Fruit fly (Drosophila melanogaster) whole organism, embryonic: ENCODE data around the gene CG34462.

Experiments
- Blimp-1 ChIP-seq: fragments of 200-800 bp; sonication (Bioruptor generic); optimal IDR thresholded peaks from 3 replicates; lab custom pipeline; 2018; ENCODE audit warnings: missing biosample characterization, missing genetic modification characterization, mild to moderate bottlenecking, moderate library complexity, missing genetic modification reagents
- C15 ChIP-seq: fragments of 200-800 bp; sonication (Bioruptor generic); IDR thresholded peaks from 3 replicates; pipeline ENCODE4 v1.3.6; 2022; ENCODE audit warnings: missing biosample characterization, missing genetic modification characterization
- CG10267 ChIP-seq: fragments of 200-800 bp; sonication (Bioruptor generic); optimal IDR thresholded peaks from 2 replicates; lab custom pipeline; 2018; ENCODE audit warnings: missing biosample characterization, mild to moderate bottlenecking, missing genetic modification characterization, moderate library complexity
- CG12391 ChIP-seq: fragments of 200-800 bp; sonication (Bioruptor generic); optimal IDR thresholded peaks from 3 replicates; lab custom pipeline; 2018; ENCODE audit warnings: missing biosample characterization, mild to moderate bottlenecking, missing genetic modification characterization, moderate library complexity
- CG12659 ChIP-seq: fragments of 200-800 bp; sonication (Bioruptor generic); optimal IDR thresholded peaks from 3 replicates; lab custom pipeline; 2017; ENCODE audit warnings: mild to moderate bottlenecking, missing biosample characterization, missing genetic modification reagents, missing genetic modification characterization
- CG14710 ChIP-seq: fragments of 200-800 bp; sonication (Bioruptor generic); optimal IDR thresholded peaks from 3 replicates; lab custom pipeline; 2019; ENCODE audit warnings: missing biosample characterization, mild to moderate bottlenecking, missing genetic modification characterization, moderate library complexity
- CG14860 ChIP-seq: fragments of 200-800 bp; sonication (Bioruptor generic); IDR thresholded peaks from 3 replicates; pipeline ENCODE4 v1.3.6; 2022; ENCODE audit warnings: missing biosample characterization, missing genetic modification characterization; ENCODE audit not compliant: partially characterized antibody
- CG17829 ChIP-seq: fragments of 200-800 bp; optimal IDR thresholded peaks from 2 replicates; lab custom pipeline; 2019; ENCODE audit warnings: missing biosample characterization, mild to moderate bottlenecking, missing genetic modification characterization, moderate library complexity
- CG3065 ChIP-seq: fragments of 200-800 bp; sonication (Bioruptor generic); optimal IDR thresholded peaks from 2 replicates; lab custom pipeline; 2016; ENCODE audit warnings: missing biosample characterization, missing genetic modification characterization
- CG31441 ChIP-seq: fragments of 200-800 bp; sonication (Bioruptor generic); IDR thresholded peaks from 2 replicates; pipeline ENCODE4 v1.3.6; 2022; ENCODE audit warnings: missing biosample characterization, missing genetic modification characterization
- CG34224 ChIP-seq: fragments of 200-800 bp; sonication (Bioruptor generic); IDR thresholded peaks from 3 replicates; pipeline ENCODE4 v1.3.6; 2022; ENCODE audit warnings: missing biosample characterization, missing genetic modification characterization; ENCODE audit not compliant: partially characterized antibody
- CG3726 ChIP-seq: fragments of 200-800 bp; sonication (Bioruptor generic); IDR thresholded peaks from 3 replicates; pipeline ENCODE4, ENCODE4 v1.3.6; 2022; ENCODE audit warnings: missing biosample characterization, missing genetic modification characterization
- CG7271 ChIP-seq: fragments of 200-800 bp; sonication (Bioruptor generic); optimal IDR thresholded peaks from 2 replicates; lab custom pipeline; 2018; ENCODE audit warnings: missing biosample characterization, mild to moderate bottlenecking, missing genetic modification characterization, moderate library complexity
- D ChIP-seq, 2 experiments: fragments of 200-800 bp in 1 of 2; fragments of >200 bp in 1 of 2; sonication (Bioruptor generic) in 1 of 2; optimal IDR thresholded peaks; 2 replicates in 1 of 2; 3 replicates in 1 of 2; lab custom pipeline; 2017; ENCODE audit warnings: mild to moderate bottlenecking in 1 of 2, missing biosample characterization in 1 of 2, missing genetic modification characterization in 1 of 2, missing genetic modification reagents in 1 of 2
- Dfd ChIP-seq, 2 experiments: fragments of >200 bp; optimal IDR thresholded peaks; 2 replicates each; lab custom pipeline; 2017; ENCODE audit warnings: missing biosample characterization in 2 of 2, missing genetic modification characterization in 2 of 2
- Doc3 ChIP-seq: fragments of 200-800 bp; sonication (Bioruptor generic); IDR thresholded peaks from 3 replicates; pipeline ENCODE4 v1.3.6; 2022; ENCODE audit warnings: missing biosample characterization, missing genetic modification characterization; ENCODE audit not compliant: partially characterized antibody
- Gug ChIP-seq: fragments of 200-800 bp; sonication (Bioruptor generic); IDR thresholded peaks from 4 replicates; pipeline ENCODE4 v1.3.6; 2022; ENCODE audit warnings: missing biosample characterization, missing genetic modification characterization
- HmgD ChIP-seq: fragments of 200-800 bp; sonication (Bioruptor generic); optimal IDR thresholded peaks from 3 replicates; lab custom pipeline; 2016; ENCODE audit warnings: missing biosample characterization, missing genetic modification characterization
- Hr78 ChIP-seq, 2 experiments: fragments of 200-800 bp in 1 of 2; fragments of >200 bp in 1 of 2; sonication (Bioruptor generic) in 1 of 2; optimal IDR thresholded peaks; 2 replicates each; lab custom pipeline; 2017 to 2019; ENCODE audit warnings: missing biosample characterization in 2 of 2, missing genetic modification characterization in 2 of 2, mild to moderate bottlenecking in 1 of 2, moderate library complexity in 1 of 2
- MBD-R2 ChIP-seq: fragments of 200-800 bp; sonication (Bioruptor generic); IDR thresholded peaks from 2 replicates; pipeline ENCODE4 v1.3.6; 2022; ENCODE audit warnings: missing biosample characterization, missing genetic modification characterization
- MESR4 ChIP-seq: fragments of 200-800 bp; sonication (Bioruptor generic); optimal IDR thresholded peaks from 2 replicates; lab custom pipeline; 2018; ENCODE audit warnings: missing biosample characterization, mild to moderate bottlenecking, missing genetic modification characterization, moderate library complexity
- Meics ChIP-seq: fragments of 200-800 bp; sonication (Bioruptor generic); optimal IDR thresholded peaks from 2 replicates; lab custom pipeline; 2017; ENCODE audit warnings: missing biosample characterization, mild to moderate bottlenecking, missing genetic modification characterization
- Optix ChIP-seq: fragments of 200-800 bp; sonication (Bioruptor generic); IDR thresholded peaks from 3 replicates; pipeline ENCODE4 v1.3.6; 2022; ENCODE audit warnings: missing biosample characterization, missing genetic modification characterization
- PHDP ChIP-seq: fragments of 200-800 bp; sonication (Bioruptor generic); optimal IDR thresholded peaks from 3 replicates; lab custom pipeline; 2018; ENCODE audit warnings: missing biosample characterization, mild to moderate bottlenecking, missing genetic modification characterization, moderate library complexity
- Scr ChIP-seq: fragments of 200-800 bp; sonication (Bioruptor generic); IDR thresholded peaks from 2 replicates; pipeline ENCODE4 v1.3.6; 2022; ENCODE audit warnings: missing biosample characterization, missing genetic modification characterization; ENCODE audit not compliant: partially characterized antibody
- Sry-δ ChIP-seq: fragments of 200-800 bp; sonication (Bioruptor generic); optimal IDR thresholded peaks from 2 replicates; lab custom pipeline; 2016; ENCODE audit warnings: missing biosample characterization, missing genetic modification characterization
- Vsx1 ChIP-seq: fragments of 200-800 bp; sonication (Bioruptor generic); optimal IDR thresholded peaks from 2 replicates; lab custom pipeline; 2017; ENCODE audit warnings: missing biosample characterization, mild to moderate bottlenecking, missing genetic modification characterization, missing genetic modification reagents
- YL-1 ChIP-seq: fragments of 200-800 bp; sonication (Bioruptor generic); optimal IDR thresholded peaks from 3 replicates; lab custom pipeline; 2017; ENCODE audit warnings: missing biosample characterization, mild to moderate bottlenecking, missing genetic modification characterization
- ac ChIP-seq: fragments of 200-800 bp; sonication (Bioruptor generic); optimal IDR thresholded peaks from 3 replicates; lab custom pipeline; 2017; ENCODE audit warnings: missing biosample characterization, mild to moderate bottlenecking, missing genetic modification characterization
- croc ChIP-seq: fragments of 200-800 bp; sonication (Bioruptor generic); conservative IDR thresholded peaks from 3 replicates; pipeline ENCODE4 v1.3.6; 2022; ENCODE audit warnings: missing biosample characterization, missing genetic modification characterization
- dm ChIP-seq: fragments of 200-800 bp; sonication (Bioruptor generic); optimal IDR thresholded peaks from 3 replicates; lab custom pipeline; 2016; ENCODE audit warnings: missing biosample characterization, missing genetic modification characterization
- eve ChIP-seq, 2 experiments: fragments of >200 bp; optimal IDR thresholded peaks; 2 replicates each; lab custom pipeline; 2017; ENCODE audit warnings: missing biosample characterization in 2 of 2, missing genetic modification characterization in 2 of 2
- gsb-n ChIP-seq: fragments of 200-800 bp; sonication (Bioruptor generic); optimal IDR thresholded peaks from 3 replicates; lab custom pipeline; 2018; ENCODE audit warnings: missing biosample characterization, mild to moderate bottlenecking, missing genetic modification characterization
- jigr1 ChIP-seq: fragments of 200-800 bp; sonication (Bioruptor generic); IDR thresholded peaks from 3 replicates; pipeline ENCODE4 v1.3.6; 2022; ENCODE audit warnings: missing biosample characterization, missing genetic modification characterization
- kah ChIP-seq: fragments of 200-800 bp; sonication (Bioruptor generic); optimal IDR thresholded peaks from 2 replicates; lab custom pipeline; 2018; ENCODE audit warnings: missing biosample characterization, mild to moderate bottlenecking, missing genetic modification characterization
- lbe ChIP-seq: fragments of 200-800 bp; sonication (Bioruptor generic); optimal IDR thresholded peaks from 2 replicates; lab custom pipeline; 2016; ENCODE audit warnings: missing biosample characterization, mild to moderate bottlenecking, missing genetic modification characterization
- mld ChIP-seq: fragments of 200-800 bp; sonication (Bioruptor generic); IDR thresholded peaks from 3 replicates; pipeline ENCODE4 v1.3.6; 2022; ENCODE audit warnings: missing biosample characterization, missing genetic modification characterization; ENCODE audit not compliant: partially characterized antibody
- pzg ChIP-seq: fragments of 200-800 bp; sonication (Bioruptor generic); optimal IDR thresholded peaks from 3 replicates; lab custom pipeline; 2018; ENCODE audit warnings: missing biosample characterization, mild to moderate bottlenecking, missing genetic modification characterization, moderate library complexity
- sens ChIP-seq: fragments of 200-800 bp; sonication (Bioruptor generic); peaks from one replicate; lab custom pipeline; 2016; ENCODE audit warnings: missing biosample characterization, missing genetic modification characterization
- sna ChIP-seq: fragments of 200-800 bp; sonication (Bioruptor generic); IDR thresholded peaks from 2 replicates; pipeline ENCODE4 v1.3.6; 2022; ENCODE audit warnings: missing biosample characterization, missing genetic modification characterization; ENCODE audit not compliant: partially characterized antibody
- stwl ChIP-seq: fragments of 200-800 bp; sonication (Bioruptor generic); optimal IDR thresholded peaks from 3 replicates; lab custom pipeline; 2018; ENCODE audit warnings: missing biosample characterization, mild to moderate bottlenecking, missing genetic modification characterization, moderate library complexity
- tll ChIP-seq, 2 experiments: fragments of 200-800 bp in 1 of 2; fragments of >200 bp in 1 of 2; sonication (Bioruptor generic) in 1 of 2; optimal IDR thresholded peaks; 2 replicates each; lab custom pipeline; 2017 to 2019; ENCODE audit warnings: missing biosample characterization in 2 of 2, missing genetic modification characterization in 2 of 2, mild to moderate bottlenecking in 1 of 2, moderate library complexity in 1 of 2
- tna ChIP-seq: fragments of 200-800 bp; sonication (Bioruptor generic); IDR thresholded peaks from 2 replicates; pipeline ENCODE4 v1.3.6; 2022; ENCODE audit warnings: missing biosample characterization, missing genetic modification characterization; ENCODE audit not compliant: partially characterized antibody
- vnd ChIP-seq: fragments of 200-800 bp; sonication (Bioruptor generic); IDR thresholded peaks from 3 replicates; pipeline ENCODE4 v1.3.6; 2022; ENCODE audit warnings: missing biosample characterization, missing genetic modification characterization; ENCODE audit not compliant: partially characterized antibody

The CG34462 gene

dm6 chr3L:8296941-8297340, 31.4 kb upstream of the CG34462 start, which contains the start of gene Rab19 (continued):
- TF ChIP-seq lbe (GFP tag; lab: Kevin White, UChicago): no peak
- peak; percentile 9 for TF ChIP-seq CG12659
- TF ChIP-seq pzg: peak; percentile 53
- TF ChIP-seq MBD-R2 (GFP tag; lab: Robert Waterston, UW): peak; percentile 59; the same call in 1 of the 2 replicates
- peak; percentile 72 for TF ChIP-seq MESR4 (GFP tag; lab: Kevin White, UChicago)
- TF ChIP-seq jigr1 (GFP tag; lab: Robert Waterston, UW): no peak
- peak in 1 of 2 experiments; percentile 100 for TF ChIP-seq Hr78 (GFP tag; optimal IDR thresholded peaks at IDR 0.05; lab: Kevin White, UChicago)
- TF ChIP-seq Optix (GFP tag; lab: Robert Waterston, UW): no peak
- TF ChIP-seq PHDP (tag; lab: Kevin White, UChicago): peak; percentile 12
- peak; percentile 97 for TF ChIP-seq sna (GFP tag; lab: Robert Waterston, UW)
- peak; percentile 1 for TF ChIP-seq YL-1
- no peak for TF ChIP-seq D (optimal IDR thresholded peaks at IDR 0.05; lab: Kevin White, UChicago)
- no peak for TF ChIP-seq D (GFP tag; optimal IDR thresholded peaks at IDR 0.05; lab: Kevin White, UChicago)
- TF ChIP-seq stwl (tag; lab: Kevin White, UChicago): peak; percentile 57
- peak; percentile 74 for TF ChIP-seq CG10267 (tag; lab: Kevin White, UChicago)
- no peak for TF ChIP-seq CG3726 (GFP tag; lab: Robert Waterston, UW)
- peak; percentile 85 for TF ChIP-seq Blimp-1 (GFP tag; lab: Kevin White, UChicago)
- peak; percentile 12 for TF ChIP-seq Vsx1 (GFP tag; lab: Kevin White, UChicago)
- no peak for TF ChIP-seq ac
- no peak for TF ChIP-seq croc (GFP tag; lab: Robert Waterston, UW)
- TF ChIP-seq CG14860 (GFP tag; lab: Robert Waterston, UW): peak; percentile 86
- peak; percentile 77 for TF ChIP-seq gsb-n (tag; lab: Kevin White, UChicago)
- no peak for TF ChIP-seq kah (GFP tag; lab: Kevin White, UChicago)
- no peak for TF ChIP-seq eve (GFP tag; optimal IDR thresholded peaks at IDR 0.05; lab: Kevin White, UChicago)
- no peak for TF ChIP-seq HmgD (GFP tag; lab: Kevin White, UChicago)
- peak; percentile 85 for TF ChIP-seq vnd (GFP tag; lab: Robert Waterston, UW)
- no peak for TF ChIP-seq CG3065 (GFP tag; lab: Kevin White, UChicago)
- peak in 1 of 2 experiments; percentile 18 for TF ChIP-seq tll (GFP tag; optimal IDR thresholded peaks at IDR 0.05; lab: Kevin White, UChicago)
- no peak for TF ChIP-seq C15 (GFP tag; lab: Robert Waterston, UW)
- TF ChIP-seq Meics (GFP tag; lab: Kevin White, UChicago): no peak
- TF ChIP-seq CG7271 (tag; lab: Kevin White, UChicago): no peak
- TF ChIP-seq Sry-δ (GFP tag; lab: Kevin White, UChicago): peak; percentile 71
- TF ChIP-seq Dfd (GFP tag; optimal IDR thresholded peaks at IDR 0.05; lab: Kevin White, UChicago): no peak
- TF ChIP-seq sens (GFP tag; lab: Kevin White, UChicago): peak; percentile 29
- TF ChIP-seq tna (GFP tag; lab: Robert Waterston, UW): peak; percentile 89
- TF ChIP-seq dm (GFP tag; lab: Kevin White, UChicago): no peak
- TF ChIP-seq CG34224 (GFP tag; lab: Robert Waterston, UW): peak; percentile 95
- peak; percentile 94 for TF ChIP-seq Scr (GFP tag; lab: Robert Waterston, UW)
- peak; percentile 3 for TF ChIP-seq CG12391 (tag; lab: Kevin White, UChicago)
- peak; percentile 93 for TF ChIP-seq CG14710
- TF ChIP-seq Doc3 (GFP tag; lab: Robert Waterston, UW): peak; percentile 98
- peak; percentile 78; the same call in 2 of the 3 replicates for TF ChIP-seq mld
- TF ChIP-seq CG17829 (tag; lab: Kevin White, UChicago): peak; percentile 13
- no peak for TF ChIP-seq Gug (GFP tag; lab: Robert Waterston, UW)
- no peak for TF ChIP-seq CG31441 (GFP tag; lab: Robert Waterston, UW)
